Worm (Caenorhabditis elegans) whole organism, L1 larva: Measurements from ENCODE around the gene nhr-19.

Source experiments
- C16A3.4 ChIP-seq: fragments of 150-350 bp; optimal IDR thresholded peaks from 2 replicates; lab custom pipeline; 2014; ENCODE audit warnings: missing biosample characterization, missing genetic modification characterization
- F16B12.6 ChIP-seq: fragments of 150-350 bp; optimal IDR thresholded peaks from 2 replicates; lab custom pipeline; 2014; ENCODE audit warnings: missing biosample characterization, missing genetic modification characterization
- Y116A8C.19 ChIP-seq: sonication (generic microtip); optimal IDR thresholded peaks from 2 replicates; lab custom pipeline; 2016; ENCODE audit warnings: missing compliant biosample characterization, missing genetic modification characterization, borderline replicate concordance
- alr-1 ChIP-seq: fragments of 200-800 bp; sonication (Bioruptor generic); optimal IDR thresholded peaks from 2 replicates; lab custom pipeline; 2018; ENCODE audit warnings: borderline replicate concordance, mild to moderate bottlenecking, missing genetic modification characterization, missing compliant biosample characterization
- blmp-1 ChIP-seq: fragments of 150-350 bp; optimal IDR thresholded peaks from 2 replicates; lab custom pipeline; 2014; ENCODE audit warnings: missing biosample characterization, missing genetic modification characterization
- ceh-63 ChIP-seq: fragments of 200-800 bp; sonication (Bioruptor generic); optimal IDR thresholded peaks from 2 replicates; lab custom pipeline; 2018; ENCODE audit warnings: mild to moderate bottlenecking, missing genetic modification characterization, missing compliant biosample characterization
- ceh-8 ChIP-seq: fragments of 200-800 bp; sonication (Bioruptor generic); optimal IDR thresholded peaks from 2 replicates; lab custom pipeline; 2018; ENCODE audit warnings: mild to moderate bottlenecking, missing genetic modification characterization, moderate library complexity, missing compliant biosample characterization
- ceh-82 ChIP-seq, 3 experiments: fragments of 150-350 bp in 1 of 3; sonication (generic microtip) in 2 of 3; optimal IDR thresholded peaks; 2 replicates each; lab custom pipeline; 2014 to 2017; ENCODE audit warnings: missing biosample characterization in 3 of 3, missing genetic modification characterization in 3 of 3
- ceh-88 ChIP-seq: fragments of 200-800 bp; sonication (Bioruptor generic); IDR thresholded peaks from 2 replicates; pipeline ENCODE4 v1.3.6; 2022; ENCODE audit warnings: missing genetic modification characterization, missing compliant biosample characterization
- dpl-1 ChIP-seq, 3 experiments: fragments of 150-350 bp in 2 of 3; sonication (generic microtip) in 1 of 3; optimal IDR thresholded peaks; 2 replicates each; lab custom pipeline; 2014 to 2017; ENCODE audit warnings: missing biosample characterization in 3 of 3, missing genetic modification characterization in 3 of 3, missing genetic modification reagents in 3 of 3
- elt-2 ChIP-seq: sonication (generic microtip); optimal IDR thresholded peaks from 2 replicates; lab custom pipeline; 2016; ENCODE audit warnings: missing genetic modification characterization, mild to moderate bottlenecking, inconsistent platforms, missing compliant biosample characterization, missing genetic modification reagents
- elt-3 ChIP-seq, 6 experiments: fragments of 150-350 bp in 1 of 6; sonication (generic microtip); optimal IDR thresholded peaks; 2 replicates each; lab custom pipeline; 2017 to 2018; ENCODE audit warnings: missing biosample characterization in 6 of 6, missing genetic modification characterization in 6 of 6, inconsistent platforms in 1 of 6
- ets-5 ChIP-seq: fragments of 200-800 bp; sonication (Bioruptor generic); IDR thresholded peaks from 2 replicates; pipeline ENCODE4 v1.3.6; 2022; ENCODE audit warnings: missing genetic modification characterization, missing compliant biosample characterization
- fkh-4 ChIP-seq: sonication (generic microtip); optimal IDR thresholded peaks from 2 replicates; lab custom pipeline; 2016; ENCODE audit warnings: missing compliant biosample characterization, missing genetic modification characterization, borderline replicate concordance
- grh-1 ChIP-seq: fragments of 200-800 bp; sonication (Bioruptor generic); IDR thresholded peaks from 2 replicates; pipeline ENCODE4 v1.3.6; 2022; ENCODE audit warnings: missing genetic modification reagents, missing genetic modification characterization, missing compliant biosample characterization
- hlh-17 ChIP-seq: fragments of 200-800 bp; sonication (Bioruptor generic); optimal IDR thresholded peaks from 2 replicates; lab custom pipeline; 2018; ENCODE audit warnings: missing genetic modification characterization, mild to moderate bottlenecking, missing compliant biosample characterization, moderate library complexity, borderline replicate concordance
- hpl-2 ChIP-seq: fragments of 150-350 bp; optimal IDR thresholded peaks from 2 replicates; lab custom pipeline; 2014; ENCODE audit warnings: missing biosample characterization, missing genetic modification reagents, missing genetic modification characterization
- irx-1 ChIP-seq: sonication (generic microtip); optimal IDR thresholded peaks from 2 replicates; lab custom pipeline; 2016; ENCODE audit warnings: missing genetic modification characterization, missing compliant biosample characterization
- jun-1 ChIP-seq: fragments of 150-350 bp; optimal IDR thresholded peaks from 2 replicates; lab custom pipeline; 2014; ENCODE audit warnings: missing biosample characterization, missing genetic modification reagents, missing genetic modification characterization
- lin-14 ChIP-seq: fragments of 200-800 bp; sonication (Bioruptor generic); optimal IDR thresholded peaks from 2 replicates; lab custom pipeline; 2018; ENCODE audit warnings: mild to moderate bottlenecking, missing genetic modification characterization, moderate library complexity, missing compliant biosample characterization
- lin-39 ChIP-seq: fragments of 150-350 bp; optimal IDR thresholded peaks from 2 replicates; lab custom pipeline; 2014; ENCODE audit warnings: missing biosample characterization, missing genetic modification reagents, missing genetic modification characterization
- lir-3 ChIP-seq: sonication (generic microtip); optimal IDR thresholded peaks from 2 replicates; lab custom pipeline; 2016; ENCODE audit warnings: mild to moderate bottlenecking, missing genetic modification characterization, moderate library complexity, missing compliant biosample characterization; ENCODE audit not compliant: poor library complexity
- mab-9 ChIP-seq: fragments of 200-800 bp; sonication (Bioruptor generic); IDR thresholded peaks from 2 replicates; pipeline ENCODE4 v1.3.6; 2022; ENCODE audit warnings: missing genetic modification reagents, missing genetic modification characterization, missing compliant biosample characterization
- mdl-1 ChIP-seq, 2 experiments: fragments of 150-350 bp; optimal IDR thresholded peaks; 2 replicates each; lab custom pipeline; 2014 to 2017; ENCODE audit warnings: missing biosample characterization in 2 of 2, missing genetic modification characterization in 2 of 2, inconsistent platforms in 1 of 2
- mep-1 ChIP-seq: fragments of 150-350 bp; optimal IDR thresholded peaks from 2 replicates; lab custom pipeline; 2014; ENCODE audit warnings: missing biosample characterization, missing genetic modification characterization
- nhr-12 ChIP-seq: sonication (generic microtip); optimal IDR thresholded peaks from 2 replicates; lab custom pipeline; 2017; ENCODE audit warnings: missing biosample characterization, missing genetic modification characterization
- nhr-20 ChIP-seq: sonication (generic microtip); optimal IDR thresholded peaks from 2 replicates; lab custom pipeline; 2016; ENCODE audit warnings: mild to moderate bottlenecking, missing genetic modification characterization, missing compliant biosample characterization
- nhr-237 ChIP-seq: fragments of 150-350 bp; optimal IDR thresholded peaks from 2 replicates; lab custom pipeline; 2014; ENCODE audit warnings: missing biosample characterization, missing genetic modification characterization
- nhr-76 ChIP-seq: sonication (generic microtip); optimal IDR thresholded peaks from 2 replicates; lab custom pipeline; 2017; ENCODE audit warnings: missing biosample characterization, missing genetic modification characterization
- nhr-84 ChIP-seq: sonication (generic microtip); optimal IDR thresholded peaks from 2 replicates; lab custom pipeline; 2017; ENCODE audit warnings: missing biosample characterization, missing genetic modification characterization
- nhr-85 ChIP-seq: sonication (generic microtip); peaks from one replicate; lab custom pipeline; 2016; ENCODE audit warnings: missing genetic modification characterization, inconsistent platforms, missing compliant biosample characterization
- nhr-90 ChIP-seq: sonication (generic microtip); optimal IDR thresholded peaks from 2 replicates; lab custom pipeline; 2016; ENCODE audit warnings: mild to moderate bottlenecking, missing genetic modification characterization, missing compliant biosample characterization; ENCODE audit not compliant: poor library complexity
- pag-3 ChIP-seq: sonication (generic microtip); optimal IDR thresholded peaks from 2 replicates; lab custom pipeline; 2017; ENCODE audit warnings: missing genetic modification characterization, mild to moderate bottlenecking, missing compliant biosample characterization, antibody characterized with exemption, borderline replicate concordance; ENCODE audit not compliant: insufficient read depth
- pqm-1 ChIP-seq: sonication (generic microtip); optimal IDR thresholded peaks from 3 replicates; lab custom pipeline; 2017; ENCODE audit warnings: missing biosample characterization, missing genetic modification characterization
- rnt-1 ChIP-seq: sonication (generic microtip); optimal IDR thresholded peaks from 2 replicates; lab custom pipeline; 2016; ENCODE audit warnings: mild to moderate bottlenecking, missing genetic modification characterization, moderate library complexity, missing compliant biosample characterization
- snpc-4 ChIP-seq: fragments of 150-350 bp; optimal IDR thresholded peaks from 2 replicates; lab custom pipeline; 2014; ENCODE audit warnings: missing biosample characterization, missing genetic modification characterization
- sox-4 ChIP-seq: sonication (generic microtip); optimal IDR thresholded peaks from 2 replicates; lab custom pipeline; 2016; ENCODE audit warnings: missing genetic modification characterization, missing compliant biosample characterization
- sptf-1 ChIP-seq: fragments of 150-350 bp; optimal IDR thresholded peaks from 2 replicates; lab custom pipeline; 2014; ENCODE audit warnings: missing biosample characterization, missing genetic modification characterization
- tbx-2 ChIP-seq: sonication (generic microtip); optimal IDR thresholded peaks from 2 replicates; lab custom pipeline; 2016; ENCODE audit warnings: missing genetic modification characterization, missing compliant biosample characterization
- unc-130 ChIP-seq: fragments of 150-350 bp; optimal IDR thresholded peaks from 2 replicates; lab custom pipeline; 2017; ENCODE audit warnings: missing biosample characterization, missing genetic modification characterization, inconsistent platforms
- unc-30 ChIP-seq: sonication (generic microtip); optimal IDR thresholded peaks from 2 replicates; lab custom pipeline; 2017; ENCODE audit warnings: missing biosample characterization, missing genetic modification characterization
- unc-86 ChIP-seq: sonication (generic microtip); optimal IDR thresholded peaks from 2 replicates; lab custom pipeline; 2016; ENCODE audit warnings: missing genetic modification characterization, missing compliant biosample characterization
- vab-15 ChIP-seq: sonication (generic microtip); optimal IDR thresholded peaks from 2 replicates; lab custom pipeline; 2017; ENCODE audit warnings: missing genotype, mild to moderate bottlenecking, missing genetic modification characterization, missing compliant biosample characterization
- zag-1 ChIP-seq: fragments of 150-350 bp; optimal IDR thresholded peaks from 2 replicates; lab custom pipeline; 2014; ENCODE audit warnings: missing biosample characterization, missing genetic modification characterization
- ztf-4 ChIP-seq: fragments of 150-350 bp; optimal IDR thresholded peaks from 2 replicates; lab custom pipeline; 2014; ENCODE audit warnings: missing biosample characterization, missing genetic modification characterization

The nhr-19 gene

DNA sequence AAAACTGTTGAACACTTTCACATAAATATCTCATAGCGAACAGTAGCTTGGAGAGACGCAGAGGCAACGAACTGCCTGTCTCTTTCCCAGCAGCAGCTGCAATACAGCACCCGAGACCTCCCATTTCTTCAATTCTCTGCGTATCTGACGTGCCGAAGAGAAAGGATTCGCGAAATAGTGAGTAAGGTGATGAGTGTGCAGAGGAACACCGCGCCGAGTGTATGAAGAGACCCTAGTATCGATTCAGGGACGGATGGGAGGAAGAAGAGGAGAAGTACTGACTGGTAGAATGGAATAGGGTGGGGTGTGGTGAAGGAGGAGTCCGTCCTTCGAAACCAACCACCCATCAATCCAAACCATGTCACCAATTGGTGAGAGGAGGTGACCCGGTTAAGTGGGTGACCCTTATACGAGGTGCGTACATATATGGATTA is 40.8 kb upstream of the nhr-19 start (continued):
- TF ChIP-seq lin-39 (tag; lab: Kevin White, UChicago) = no peak
- TF ChIP-seq dpl-1 (GFP tag; optimal IDR thresholded peaks at IDR 0.05; lab: Kevin White, UChicago) = peak; percentile 40 to 53 (median 50)
- no peak for TF ChIP-seq grh-1
- TF ChIP-seq unc-30 (tag; lab: Kevin White, UChicago) = no peak
- TF ChIP-seq nhr-84 (tag; lab: Kevin White, UChicago) = no peak
- no peak for TF ChIP-seq ceh-8
- TF ChIP-seq C16A3.4 = peak; percentile 15
- no peak for TF ChIP-seq sptf-1 (tag; lab: Kevin White, UChicago)
- TF ChIP-seq rnt-1 (tag; lab: Kevin White, UChicago) = peak; percentile 74
- no peak for TF ChIP-seq nhr-76
- peak; percentile 40 for TF ChIP-seq lir-3 (tag; lab: Kevin White, UChicago)
- TF ChIP-seq vab-15 (tag; lab: Kevin White, UChicago) = peak; percentile 65
- TF ChIP-seq nhr-237 (tag; lab: Kevin White, UChicago) = peak; percentile 49
- no peak for TF ChIP-seq alr-1
- TF ChIP-seq zag-1 (tag; lab: Kevin White, UChicago) = no peak
- no peak for TF ChIP-seq hlh-17 (GFP tag; lab: Kevin White, UChicago)
- TF ChIP-seq ceh-82 (tag; optimal IDR thresholded peaks at IDR 0.05; lab: Kevin White, UChicago) = peak; percentile 37 to 74 (median 44)
- no peak for TF ChIP-seq fkh-4 (tag; lab: Kevin White, UChicago)
- TF ChIP-seq mab-9 (GFP tag; lab: Robert Waterston, UW) = no peak
- peak; percentile 50 for TF ChIP-seq nhr-90 (tag; lab: Kevin White, UChicago)
- TF ChIP-seq tbx-2 (tag; lab: Kevin White, UChicago) = peak; percentile 63
- peak; percentile 11 for TF ChIP-seq elt-2 (tag; lab: Kevin White, UChicago)
- no peak for TF ChIP-seq snpc-4 (tag; lab: Kevin White, UChicago)
- peak; percentile 19 for TF ChIP-seq F16B12.6 (tag; lab: Kevin White, UChicago)
- no peak for TF ChIP-seq nhr-12 (tag; lab: Kevin White, UChicago)
- TF ChIP-seq ztf-4 (tag; lab: Kevin White, UChicago) = peak; percentile 68
- TF ChIP-seq jun-1 (tag; lab: Kevin White, UChicago) = peak; percentile 64
- peak; percentile 95 for TF ChIP-seq blmp-1 (tag; lab: Kevin White, UChicago)
- peak; percentile 94 for TF ChIP-seq nhr-20
- no peak for TF ChIP-seq ceh-88 (GFP tag; lab: Robert Waterston, UW)
- no peak for TF ChIP-seq sox-4 (tag; lab: Kevin White, UChicago)

DNA sequence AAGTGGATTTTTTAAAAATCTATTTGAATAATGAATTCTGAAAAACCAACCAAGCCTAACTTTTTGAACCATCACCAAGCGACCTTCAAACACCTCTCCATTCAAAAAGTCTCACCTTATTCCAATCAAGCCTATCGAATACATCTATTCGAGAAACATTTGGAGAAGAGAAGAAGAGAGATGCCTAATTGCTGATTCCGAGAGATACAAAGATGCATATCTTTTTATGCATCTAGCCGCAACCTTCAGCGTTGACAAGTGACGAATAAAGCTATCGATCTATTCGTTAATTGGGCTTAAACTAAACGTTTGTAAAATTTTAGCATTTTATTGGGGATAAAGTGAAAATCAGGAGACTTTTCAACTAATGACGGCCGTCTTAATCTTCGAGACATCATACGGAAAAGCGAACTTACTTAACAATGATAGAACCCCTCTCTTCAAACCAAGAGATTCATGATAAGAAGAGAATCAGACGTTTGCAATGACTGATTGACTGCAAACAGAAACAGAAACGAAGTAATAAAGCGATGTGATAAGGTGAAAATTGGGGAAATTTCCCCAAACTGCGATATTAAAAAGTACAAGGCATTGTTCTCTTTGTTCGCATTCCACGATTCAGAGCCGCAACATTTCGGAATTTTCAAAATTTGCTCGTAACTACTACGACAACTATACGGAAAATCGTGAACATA is 39.8 kb upstream of the nhr-19 start:
- peak in 1 of 6 experiments; percentile 24 for TF ChIP-seq elt-3 (tag; optimal IDR thresholded peaks at IDR 0.05; lab: Kevin White, UChicago)
- peak; percentile 49 for TF ChIP-seq rnt-1 (tag; lab: Kevin White, UChicago)
- no peak for TF ChIP-seq ceh-82 (tag; optimal IDR thresholded peaks at IDR 0.05; lab: Kevin White, UChicago)
- peak; percentile 83 for TF ChIP-seq nhr-85 (tag; lab: Kevin White, UChicago)
- TF ChIP-seq mep-1 (tag; lab: Kevin White, UChicago) = peak; percentile 48
- TF ChIP-seq lin-14 = peak; percentile 50
- TF ChIP-seq Y116A8C.19 (tag; lab: Kevin White, UChicago) = no peak
- peak; percentile 56 for TF ChIP-seq blmp-1 (tag; lab: Kevin White, UChicago)

DNA sequence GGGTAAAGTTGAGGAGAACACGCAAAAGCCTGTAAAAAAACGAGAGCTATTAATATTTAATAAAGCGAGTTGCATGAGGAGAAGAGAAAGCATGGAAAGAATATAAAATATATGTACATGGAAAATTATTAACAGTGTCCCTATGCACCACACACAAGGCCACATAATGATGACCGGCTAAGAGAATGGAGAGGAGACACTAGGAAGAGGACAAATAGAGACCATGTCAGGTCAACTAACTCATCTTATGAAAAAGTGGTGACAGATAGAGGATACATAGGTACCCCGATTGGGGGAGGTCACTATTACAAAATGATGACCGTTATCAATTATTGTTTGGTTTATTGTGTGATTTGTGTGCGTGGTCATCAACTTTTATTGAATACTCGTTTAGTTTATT is 39.1 kb upstream of the nhr-19 start, which contains the start of gene fzr-1:
fzr-1 (minus strand) TSS at position 29 of the 400 bp plus-strand sequence.
- TF ChIP-seq zag-1 (tag; lab: Kevin White, UChicago) = no peak
- no peak for TF ChIP-seq fkh-4 (tag; lab: Kevin White, UChicago)
- no peak for TF ChIP-seq pag-3 (tag; lab: Kevin White, UChicago)
- no peak for TF ChIP-seq ets-5
- TF ChIP-seq F16B12.6 (tag; lab: Kevin White, UChicago) = no peak
- no peak for TF ChIP-seq pqm-1
- no peak for TF ChIP-seq blmp-1 (tag; lab: Kevin White, UChicago)
- TF ChIP-seq hpl-2 (GFP tag; lab: Kevin White, UChicago) = no peak
- no peak for TF ChIP-seq mdl-1 (tag; optimal IDR thresholded peaks at IDR 0.05; lab: Kevin White, UChicago)
- no peak for TF ChIP-seq irx-1
- TF ChIP-seq unc-86 = no peak
- no peak for TF ChIP-seq ceh-63 (GFP tag; lab: Kevin White, UChicago)
- no peak for TF ChIP-seq C16A3.4
- TF ChIP-seq unc-30 (tag; lab: Kevin White, UChicago) = no peak
- no peak for TF ChIP-seq unc-130 (tag; lab: Kevin White, UChicago)
